Fruit fly (Drosophila melanogaster) whole organism, embryonic: ENCODE measurements around the gene Dbp21E2.

Experiments
- Aef1 ChIP-seq: fragments of 200-800 bp; sonication (Bioruptor generic); IDR thresholded peaks from 3 replicates; pipeline ENCODE4 v1.3.6; 2022; ENCODE audit warnings: missing biosample characterization, missing genetic modification characterization
- Atf3 ChIP-seq: fragments of 200-800 bp; sonication (Bioruptor generic); optimal IDR thresholded peaks from 3 replicates; lab custom pipeline; 2016; ENCODE audit warnings: missing biosample characterization, missing genetic modification characterization
- CG10147 ChIP-seq: fragments of 200-800 bp; sonication (Bioruptor generic); optimal IDR thresholded peaks from 2 replicates; lab custom pipeline; 2019; ENCODE audit warnings: missing biosample characterization, mild to moderate bottlenecking, missing genetic modification characterization, moderate library complexity
- CG10267 ChIP-seq: fragments of 200-800 bp; sonication (Bioruptor generic); optimal IDR thresholded peaks from 2 replicates; lab custom pipeline; 2018; ENCODE audit warnings: missing biosample characterization, mild to moderate bottlenecking, missing genetic modification characterization, moderate library complexity
- CG10565 ChIP-seq: fragments of 200-800 bp; sonication (Bioruptor generic); optimal IDR thresholded peaks from 3 replicates; lab custom pipeline; 2016; ENCODE audit warnings: missing biosample characterization, mild to moderate bottlenecking, missing genetic modification characterization
- CG11093 ChIP-seq: fragments of 200-800 bp; sonication (Bioruptor generic); IDR thresholded peaks from 3 replicates; pipeline ENCODE4 v1.3.6; 2022; ENCODE audit warnings: missing biosample characterization, missing genetic modification characterization
- CG11456 ChIP-seq: fragments of 200-800 bp; sonication (Bioruptor generic); IDR thresholded peaks from 3 replicates; pipeline ENCODE4 v1.3.6; 2022; ENCODE audit warnings: missing biosample characterization, missing genetic modification characterization
- CG13775 ChIP-seq: fragments of 200-800 bp; sonication (Bioruptor generic); optimal IDR thresholded peaks from 3 replicates; lab custom pipeline; 2017; ENCODE audit warnings: missing biosample characterization, mild to moderate bottlenecking, missing genetic modification characterization
- CG1529 ChIP-seq: fragments of 200-800 bp; sonication (Bioruptor generic); optimal IDR thresholded peaks from 3 replicates; lab custom pipeline; 2018; ENCODE audit warnings: missing biosample characterization, missing genetic modification characterization
- CG17328 ChIP-seq: fragments of 200-800 bp; sonication (Bioruptor generic); IDR thresholded peaks from 2 replicates; pipeline ENCODE4 v1.3.6; 2022; ENCODE audit warnings: missing biosample characterization, missing genetic modification characterization
- CG17802 ChIP-seq: fragments of 200-800 bp; sonication (Bioruptor generic); optimal IDR thresholded peaks from 2 replicates; lab custom pipeline; 2018; ENCODE audit warnings: missing biosample characterization, mild to moderate bottlenecking, missing genetic modification characterization, moderate library complexity
- CG1792 ChIP-seq: fragments of 200-800 bp; sonication (Bioruptor generic); optimal IDR thresholded peaks from 2 replicates; lab custom pipeline; 2016; ENCODE audit warnings: missing biosample characterization, missing genetic modification characterization
- CG1832 ChIP-seq: fragments of 200-800 bp; sonication (Bioruptor generic); optimal IDR thresholded peaks from 2 replicates; lab custom pipeline; 2017; ENCODE audit warnings: missing biosample characterization, mild to moderate bottlenecking, missing genetic modification characterization, inconsistent platforms
- CG18619 ChIP-seq: fragments of 200-800 bp; sonication (Bioruptor generic); optimal IDR thresholded peaks from 3 replicates; lab custom pipeline; 2017; ENCODE audit warnings: missing biosample characterization, mild to moderate bottlenecking, missing genetic modification characterization
- CG31441 ChIP-seq: fragments of 200-800 bp; sonication (Bioruptor generic); IDR thresholded peaks from 2 replicates; pipeline ENCODE4 v1.3.6; 2022; ENCODE audit warnings: missing biosample characterization, missing genetic modification characterization
- CG34224 ChIP-seq: fragments of 200-800 bp; sonication (Bioruptor generic); IDR thresholded peaks from 3 replicates; pipeline ENCODE4 v1.3.6; 2022; ENCODE audit warnings: missing biosample characterization, missing genetic modification characterization; ENCODE audit not compliant: partially characterized antibody
- CG3995 ChIP-seq: fragments of 200-800 bp; sonication (Bioruptor generic); optimal IDR thresholded peaks from 3 replicates; lab custom pipeline; 2016; ENCODE audit warnings: missing biosample characterization, missing genetic modification characterization
- CG4360 ChIP-seq: fragments of 200-800 bp; sonication (Bioruptor generic); IDR thresholded peaks from 2 replicates; pipeline ENCODE4 v1.3.6; 2022; ENCODE audit warnings: missing biosample characterization, missing genetic modification characterization
- CG6175 ChIP-seq: fragments of 200-800 bp; sonication (Bioruptor generic); IDR thresholded peaks from 3 replicates; pipeline ENCODE4 v1.3.6; 2022; ENCODE audit warnings: missing biosample characterization, missing genetic modification characterization
- CG6791 ChIP-seq: fragments of 200-800 bp; sonication (Bioruptor generic); IDR thresholded peaks from 3 replicates; pipeline ENCODE4 v1.3.6; 2022; ENCODE audit warnings: missing biosample characterization, missing genetic modification characterization; ENCODE audit not compliant: partially characterized antibody
- CG7839 ChIP-seq: fragments of 200-800 bp; sonication (Bioruptor generic); optimal IDR thresholded peaks from 3 replicates; lab custom pipeline; 2018; ENCODE audit warnings: missing biosample characterization, mild to moderate bottlenecking, missing genetic modification characterization, moderate library complexity
- CG7928 ChIP-seq: fragments of 200-800 bp; sonication (Bioruptor generic); optimal IDR thresholded peaks from 2 replicates; lab custom pipeline; 2017; ENCODE audit warnings: missing biosample characterization, mild to moderate bottlenecking, missing genetic modification characterization
- CG7987 ChIP-seq: fragments of 200-800 bp; sonication (Bioruptor generic); optimal IDR thresholded peaks from 2 replicates; lab custom pipeline; 2018; ENCODE audit warnings: missing biosample characterization, mild to moderate bottlenecking, missing genetic modification characterization, moderate library complexity
- CG9876 ChIP-seq: fragments of 200-800 bp; sonication (Bioruptor generic); optimal IDR thresholded peaks from 2 replicates; lab custom pipeline; 2016; ENCODE audit warnings: missing biosample characterization, missing genetic modification characterization
- Camta ChIP-seq: fragments of 200-800 bp; sonication (Bioruptor generic); optimal IDR thresholded peaks from 2 replicates; lab custom pipeline; 2016; ENCODE audit warnings: missing biosample characterization, missing genetic modification characterization
- CkIIα-i1 ChIP-seq: fragments of 200-800 bp; sonication (Bioruptor generic); IDR thresholded peaks from 2 replicates; pipeline ENCODE4 v1.3.6; 2022; ENCODE audit warnings: missing biosample characterization, missing genetic modification characterization
- D ChIP-seq, 2 experiments: fragments of 200-800 bp in 1 of 2; fragments of >200 bp in 1 of 2; sonication (Bioruptor generic) in 1 of 2; optimal IDR thresholded peaks; 2 replicates in 1 of 2; 3 replicates in 1 of 2; lab custom pipeline; 2017; ENCODE audit warnings: mild to moderate bottlenecking in 1 of 2, missing biosample characterization in 1 of 2, missing genetic modification characterization in 1 of 2, missing genetic modification reagents in 1 of 2
- Eip74EF ChIP-seq, 2 experiments: fragments of 200-800 bp in 1 of 2; fragments of >200 bp in 1 of 2; sonication (Bioruptor generic) in 1 of 2; optimal IDR thresholded peaks; 2 replicates each; lab custom pipeline; 2017 to 2019; ENCODE audit warnings: missing biosample characterization in 2 of 2, missing genetic modification characterization in 2 of 2, mild to moderate bottlenecking in 1 of 2, moderate library complexity in 1 of 2
- Ets65A ChIP-seq: fragments of 200-800 bp; sonication (Bioruptor generic); peaks from one replicate; lab custom pipeline; 2016; ENCODE audit warnings: missing biosample characterization, missing genetic modification characterization
- HmgZ ChIP-seq: fragments of 200-800 bp; sonication (Bioruptor generic); optimal IDR thresholded peaks from 2 replicates; lab custom pipeline; 2018; ENCODE audit warnings: missing biosample characterization, mild to moderate bottlenecking, missing genetic modification characterization
- Neu2 ChIP-seq: fragments of 200-800 bp; sonication (Bioruptor generic); optimal IDR thresholded peaks from 3 replicates; lab custom pipeline; 2016; ENCODE audit warnings: missing biosample characterization, missing genetic modification characterization, borderline replicate concordance
- Ptx1 ChIP-seq: fragments of 200-800 bp; sonication (Bioruptor generic); IDR thresholded peaks from 2 replicates; pipeline ENCODE4 v1.3.6; 2022; ENCODE audit warnings: missing biosample characterization, missing genetic modification characterization
- Six4 ChIP-seq: fragments of 200-800 bp; sonication (Bioruptor generic); optimal IDR thresholded peaks from 2 replicates; lab custom pipeline; 2016; ENCODE audit warnings: missing biosample characterization, missing genetic modification characterization
- Vsx1 ChIP-seq: fragments of 200-800 bp; sonication (Bioruptor generic); optimal IDR thresholded peaks from 2 replicates; lab custom pipeline; 2017; ENCODE audit warnings: missing biosample characterization, mild to moderate bottlenecking, missing genetic modification characterization, missing genetic modification reagents
- YL-1 ChIP-seq: fragments of 200-800 bp; sonication (Bioruptor generic); optimal IDR thresholded peaks from 3 replicates; lab custom pipeline; 2017; ENCODE audit warnings: missing biosample characterization, mild to moderate bottlenecking, missing genetic modification characterization
- emc ChIP-seq: fragments of 200-800 bp; sonication (Bioruptor generic); optimal IDR thresholded peaks from 2 replicates; lab custom pipeline; 2016; ENCODE audit warnings: missing biosample characterization, missing genetic modification characterization
- ewg ChIP-seq: fragments of 200-800 bp; sonication (Bioruptor generic); optimal IDR thresholded peaks from 3 replicates; lab custom pipeline; 2017; ENCODE audit warnings: mild to moderate bottlenecking, missing biosample characterization, missing genetic modification reagents, missing genetic modification characterization
- jing ChIP-seq: fragments of 200-800 bp; sonication (Bioruptor generic); optimal IDR thresholded peaks from 2 replicates; lab custom pipeline; 2018; ENCODE audit warnings: missing biosample characterization, mild to moderate bottlenecking, missing genetic modification characterization
- jumu ChIP-seq: fragments of 200-800 bp; sonication (Bioruptor generic); optimal IDR thresholded peaks from 3 replicates; lab custom pipeline; 2016; ENCODE audit warnings: missing biosample characterization, missing genetic modification characterization
- kni ChIP-seq: fragments of 200-800 bp; sonication (Bioruptor generic); optimal IDR thresholded peaks from 3 replicates; lab custom pipeline; 2017; ENCODE audit warnings: mild to moderate bottlenecking, missing biosample characterization, missing genetic modification reagents, missing genetic modification characterization
- knrl ChIP-seq: fragments of 200-800 bp; sonication (Bioruptor generic); IDR thresholded peaks from 3 replicates; pipeline ENCODE4 v1.3.6; 2022; ENCODE audit warnings: missing biosample characterization, missing genetic modification characterization; ENCODE audit not compliant: partially characterized antibody
- onecut ChIP-seq: fragments of 200-800 bp; sonication (Bioruptor generic); IDR thresholded peaks from 2 replicates; pipeline ENCODE4 v1.3.6; 2022; ENCODE audit warnings: missing biosample characterization, missing genetic modification characterization
- org-1 ChIP-seq: fragments of 200-800 bp; sonication (Bioruptor generic); optimal IDR thresholded peaks from 2 replicates; lab custom pipeline; 2017; ENCODE audit warnings: missing biosample characterization, missing genetic modification characterization
- sisA ChIP-seq: fragments of 200-800 bp; sonication (Bioruptor generic); IDR thresholded peaks from 2 replicates; pipeline ENCODE4 v1.3.6; 2022; ENCODE audit warnings: missing biosample characterization, missing genetic modification characterization
- tin ChIP-seq: fragments of 200-800 bp; sonication (Bioruptor generic); optimal IDR thresholded peaks from 3 replicates; lab custom pipeline; 2016; ENCODE audit warnings: missing biosample characterization, missing genetic modification characterization
- toy ChIP-seq: fragments of 200-800 bp; sonication (Bioruptor generic); IDR thresholded peaks from 2 replicates; pipeline ENCODE4 v1.3.6; 2022; ENCODE audit warnings: missing biosample characterization, missing genetic modification characterization
- unpg ChIP-seq: fragments of 200-800 bp; sonication (Bioruptor generic); optimal IDR thresholded peaks from 3 replicates; lab custom pipeline; 2018; ENCODE audit warnings: missing biosample characterization, mild to moderate bottlenecking, missing genetic modification characterization, moderate library complexity
- zfh1 ChIP-seq: fragments of 200-800 bp; sonication (Bioruptor generic); IDR thresholded peaks from 3 replicates; pipeline ENCODE4 v1.3.6; 2022; ENCODE audit warnings: missing biosample characterization, missing genetic modification characterization

Gene Dbp21E2

DNA sequence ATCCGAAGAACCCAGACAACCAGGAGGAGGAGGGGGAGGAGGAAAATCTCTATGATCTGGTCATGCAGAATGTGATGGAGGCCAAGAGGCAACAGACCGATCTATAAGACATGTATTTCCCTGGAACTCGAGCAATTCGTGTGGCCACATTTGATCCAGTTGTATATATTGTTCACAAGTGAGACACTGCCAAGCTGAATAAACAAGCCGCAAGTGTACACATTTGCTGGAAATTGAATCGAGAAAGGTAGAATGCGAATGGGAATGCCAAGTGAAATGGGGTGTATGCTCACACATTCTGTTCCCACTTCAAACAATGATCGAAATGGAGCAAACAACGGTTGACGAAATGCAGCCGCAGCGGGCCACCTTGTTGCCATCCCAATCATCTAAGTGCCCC, 44.6 kb downstream of the Dbp21E2 start (continued):
- TF ChIP-seq jumu = no peak
- TF ChIP-seq CG31441 (GFP tag; lab: Robert Waterston, UW) = no peak
- TF ChIP-seq Six4 (GFP tag; lab: Kevin White, UChicago) = no peak
- no peak for TF ChIP-seq toy (GFP tag; lab: Robert Waterston, UW)
- no peak for TF ChIP-seq CG17802 (tag; lab: Kevin White, UChicago)
- TF ChIP-seq CG7928 (GFP tag; lab: Kevin White, UChicago) = no peak
- TF ChIP-seq CG34224 (GFP tag; lab: Robert Waterston, UW) = no peak
- TF ChIP-seq HmgZ (tag; lab: Kevin White, UChicago) = no peak
- TF ChIP-seq Neu2 (GFP tag; lab: Kevin White, UChicago) = no peak
- TF ChIP-seq emc (GFP tag; lab: Kevin White, UChicago) = no peak
- TF ChIP-seq CG7839 (tag; lab: Kevin White, UChicago) = no peak
- TF ChIP-seq knrl (GFP tag; lab: Robert Waterston, UW) = no peak
- TF ChIP-seq CG1832 (GFP tag; lab: Kevin White, UChicago) = no peak
- TF ChIP-seq CG10147 (GFP tag; lab: Kevin White, UChicago) = no peak
- no peak for TF ChIP-seq CG10267 (tag; lab: Kevin White, UChicago)
- no peak for TF ChIP-seq CG3995 (GFP tag; lab: Kevin White, UChicago)
- TF ChIP-seq sisA (GFP tag; lab: Robert Waterston, UW) = no peak
- no peak for TF ChIP-seq org-1

DNA sequence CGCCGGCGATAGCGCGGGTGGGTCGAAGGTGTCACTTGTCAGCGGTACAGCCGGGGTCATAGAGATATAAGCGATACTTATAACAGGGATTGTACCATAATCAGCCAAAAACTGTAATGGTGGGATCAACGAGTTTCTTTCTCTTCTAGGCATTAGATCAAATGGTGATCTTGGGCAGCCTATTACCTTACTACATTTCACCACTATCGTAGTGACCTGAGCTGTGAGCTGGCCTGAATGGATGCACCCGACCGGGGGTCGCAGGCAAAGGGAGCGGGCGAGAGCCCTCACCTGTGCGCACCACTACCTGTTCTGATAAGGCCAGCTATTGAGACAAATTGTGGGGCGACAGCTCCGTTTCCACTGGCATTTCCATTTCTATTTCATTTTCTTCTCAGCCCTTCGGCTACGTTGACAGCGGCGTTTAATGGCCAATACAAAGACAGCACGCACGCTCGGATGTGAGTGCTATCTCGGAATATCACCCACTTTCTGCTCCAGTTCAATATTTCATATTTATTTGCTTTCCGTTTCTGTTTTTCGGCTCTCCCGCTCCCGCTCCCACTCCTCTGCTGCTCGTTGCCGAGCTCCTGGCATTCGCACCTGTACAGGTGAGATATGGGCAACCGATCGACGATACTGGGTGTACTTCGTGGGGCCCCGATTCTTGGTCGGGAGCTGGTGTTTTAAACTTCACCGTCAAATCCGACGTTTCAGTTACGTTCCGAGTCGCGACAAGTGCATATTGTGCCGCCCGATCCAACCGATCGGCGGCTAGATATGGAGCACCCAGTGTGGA, 45.5 kb downstream of the Dbp21E2 start:
- TF ChIP-seq CkIIα-i1 (GFP tag; lab: Robert Waterston, UW) = no peak
- peak; percentile 58 for TF ChIP-seq CG1792 (GFP tag; lab: Kevin White, UChicago)
- peak; percentile 80 for TF ChIP-seq unpg (GFP tag; lab: Kevin White, UChicago)
- TF ChIP-seq jing (GFP tag; lab: Kevin White, UChicago) = peak; percentile 82
- TF ChIP-seq CG11093 (GFP tag; lab: Robert Waterston, UW) = peak; percentile 83; the same call in 2 of the 3 replicates
- TF ChIP-seq CG1529 (GFP tag; lab: Kevin White, UChicago) = peak; percentile 83
- peak; percentile 77 for TF ChIP-seq ewg (GFP tag; lab: Kevin White, UChicago)
- TF ChIP-seq zfh1 (GFP tag; lab: Robert Waterston, UW) = peak; percentile 94
- TF ChIP-seq tin (GFP tag; lab: Kevin White, UChicago) = peak; percentile 46
- TF ChIP-seq Camta (GFP tag; lab: Kevin White, UChicago) = no peak
- TF ChIP-seq CG18619 (GFP tag; lab: Kevin White, UChicago) = peak; percentile 68
- peak; percentile 12 for TF ChIP-seq CG7987 (GFP tag; lab: Kevin White, UChicago)
- peak; percentile 24 for TF ChIP-seq CG9876 (GFP tag; lab: Kevin White, UChicago)
- peak; percentile 12 for TF ChIP-seq CG10565 (GFP tag; lab: Kevin White, UChicago)
- TF ChIP-seq onecut = peak; percentile 69
- no peak for TF ChIP-seq CG6791 (GFP tag; lab: Robert Waterston, UW)
- TF ChIP-seq Aef1 = peak; percentile 66
- peak; percentile 88 for TF ChIP-seq CG17328
- no peak for TF ChIP-seq YL-1
- TF ChIP-seq Vsx1 (GFP tag; lab: Kevin White, UChicago) = peak; percentile 58
- peak; percentile 82 for TF ChIP-seq Ptx1 (GFP tag; lab: Robert Waterston, UW)
- peak; percentile 25 for TF ChIP-seq Atf3 (GFP tag; lab: Kevin White, UChicago)
- no peak for TF ChIP-seq D (optimal IDR thresholded peaks at IDR 0.05; lab: Kevin White, UChicago)
- TF ChIP-seq D (GFP tag; optimal IDR thresholded peaks at IDR 0.05; lab: Kevin White, UChicago) = peak; percentile 80
- peak in 1 of 2 experiments; percentile 77 for TF ChIP-seq Eip74EF (GFP tag; optimal IDR thresholded peaks at IDR 0.05; lab: Kevin White, UChicago)
- peak; percentile 51 for TF ChIP-seq CG13775 (GFP tag; lab: Kevin White, UChicago)
- no peak for TF ChIP-seq CG6175
- TF ChIP-seq CG4360 (GFP tag; lab: Robert Waterston, UW) = no peak
- peak; percentile 76 for TF ChIP-seq CG11456 (GFP tag; lab: Robert Waterston, UW)
- TF ChIP-seq Ets65A = peak; percentile 97
- TF ChIP-seq kni (GFP tag; lab: Kevin White, UChicago) = peak; percentile 22
